Worm (Caenorhabditis elegans): ENCODE results near the gene clp-4.

ce11 chrIII:1805415-1806008 lies 12.6 kb downstream of the clp-4 start:
- TF ChIP-seq lin-15B (tag; optimal IDR thresholded peaks at IDR 0.05) (no peak), unc-39 (tag; optimal IDR thresholded peaks at IDR 0.05) (no peak), snpc-1.2 (GFP tag; IDR thresholded peaks at IDR 0.05) (no peak), daf-12 (tag; optimal IDR thresholded peaks at IDR 0.05) (no peak), dpl-1 (GFP tag; optimal IDR thresholded peaks at IDR 0.05) (no peak), aha-1 (tag) (no peak), mep-1 (tag; optimal IDR thresholded peaks at IDR 0.05) (no peak), vab-7 (GFP tag; IDR thresholded peaks at IDR 0.05) (no peak), ztf-11 (tag; optimal IDR thresholded peaks at IDR 0.05) (no peak), ZK546.5 (tag; optimal IDR thresholded peaks at IDR 0.05) (no peak), F10B5.3 (tag; optimal IDR thresholded peaks at IDR 0.05) (no peak), aly-2 (tag; optimal IDR thresholded peaks at IDR 0.05) (no peak), nhr-28 (tag; optimal IDR thresholded peaks at IDR 0.05) (no peak), mdt-29 (GFP tag; IDR thresholded peaks at IDR 0.05) (no peak)

Measured in whole organism, L4 larva.